Fruit fly (Drosophila melanogaster) whole organism, wandering third instar larva: ENCODE measurements around the gene CCT2.
"Not testable (repeated sequence)": the region's sequence is repeated elsewhere in the genome, so short reads cannot be mapped to it uniquely, and the experiment has no call there.

Experiments used
- Abd-B ChIP-seq: fragments of >200 bp; optimal IDR thresholded peaks from 2 replicates; lab custom pipeline; 2017; ENCODE audit warnings: missing biosample characterization, missing genetic modification characterization
- CG32264 ChIP-seq: fragments of 200-800 bp; sonication (Bioruptor generic); optimal IDR thresholded peaks from 2 replicates; lab custom pipeline; 2016; ENCODE audit warnings: missing biosample characterization, missing genetic modification characterization
- CG9705 ChIP-seq: fragments of 200-800 bp; sonication (Bioruptor generic); optimal IDR thresholded peaks from 2 replicates; lab custom pipeline; 2018; ENCODE audit warnings: missing biosample characterization, mild to moderate bottlenecking, missing genetic modification characterization
- CrebA ChIP-seq: fragments of 200-800 bp; sonication (Bioruptor generic); optimal IDR thresholded peaks from 2 replicates; lab custom pipeline; 2016; ENCODE audit warnings: missing biosample characterization, mild to moderate bottlenecking, missing genetic modification characterization, borderline replicate concordance
- Dfd ChIP-seq: fragments of >200 bp; optimal IDR thresholded peaks from 2 replicates; lab custom pipeline; 2017; ENCODE audit warnings: missing biosample characterization, missing genetic modification characterization
- Dif ChIP-seq: fragments of 200-275, 200-300 bp; sonication (Bioruptor generic); optimal IDR thresholded peaks from 2 replicates; lab custom pipeline; 2018; ENCODE audit warnings: missing biosample characterization, missing genetic modification characterization; ENCODE audit not compliant: partially characterized antibody
- GATAd ChIP-seq: sonication (Bioruptor generic); optimal IDR thresholded peaks from 2 replicates; lab custom pipeline; 2016; ENCODE audit warnings: missing biosample characterization, missing genetic modification characterization
- HLH106 ChIP-seq: fragments of 200-800 bp; optimal IDR thresholded peaks from 3 replicates; lab custom pipeline; 2019; ENCODE audit warnings: missing biosample characterization, mild to moderate bottlenecking, missing genetic modification characterization, moderate library complexity
- Hnf4 ChIP-seq: fragments of 200-800 bp; sonication (Bioruptor generic); optimal IDR thresholded peaks from 2 replicates; lab custom pipeline; 2016; ENCODE audit warnings: missing biosample characterization, mild to moderate bottlenecking, missing genetic modification characterization
- Hr78 ChIP-seq: fragments of >200 bp; optimal IDR thresholded peaks from 2 replicates; lab custom pipeline; 2017; ENCODE audit warnings: missing biosample characterization, missing genetic modification characterization
- Hr83 ChIP-seq: fragments of 200-300 bp; sonication (Bioruptor generic); optimal IDR thresholded peaks from 2 replicates; lab custom pipeline; 2016; ENCODE audit warnings: missing biosample characterization, mild to moderate bottlenecking, missing genetic modification characterization, moderate library complexity; ENCODE audit not compliant: poor library complexity, severe bottlenecking
- Jra ChIP-seq: sonication (Bioruptor generic); optimal IDR thresholded peaks from 2 replicates; lab custom pipeline; 2016; ENCODE audit warnings: missing biosample characterization, missing genetic modification characterization
- Mio ChIP-seq: sonication (Bioruptor generic); optimal IDR thresholded peaks from 2 replicates; lab custom pipeline; 2016; ENCODE audit warnings: missing biosample characterization, missing genetic modification characterization
- Myc ChIP-seq: fragments of >200 bp; optimal IDR thresholded peaks from 2 replicates; lab custom pipeline; 2017
- N ChIP-seq: fragments of >200 bp; optimal IDR thresholded peaks from 2 replicates; lab custom pipeline; 2018; ENCODE audit warnings: missing biosample characterization, missing external identifiers, missing genetic modification characterization
- OdsH ChIP-seq: fragments of 200-800 bp; sonication (Bioruptor generic); optimal IDR thresholded peaks from 2 replicates; lab custom pipeline; 2016; ENCODE audit warnings: missing biosample characterization, mild to moderate bottlenecking, missing genetic modification characterization
- Rel ChIP-seq, 2 experiments: fragments of 200-800 bp; sonication (Bioruptor generic) in 1 of 2; optimal IDR thresholded peaks; 2 replicates in 1 of 2; 3 replicates in 1 of 2; lab custom pipeline; 2016 to 2019; ENCODE audit warnings: mild to moderate bottlenecking in 2 of 2, missing biosample characterization in 2 of 2, missing genetic modification characterization in 2 of 2, moderate library complexity in 1 of 2
- Sp1 ChIP-seq: fragments of 200-800 bp; sonication (Bioruptor generic); optimal IDR thresholded peaks from 3 replicates; lab custom pipeline; 2019; ENCODE audit warnings: missing biosample characterization, mild to moderate bottlenecking, missing genetic modification characterization, moderate library complexity
- Vsx2 ChIP-seq: fragments of 200-300, 225-300 bp; sonication (Bioruptor generic); optimal IDR thresholded peaks from 2 replicates; lab custom pipeline; 2018; ENCODE audit warnings: missing biosample characterization, missing genetic modification characterization; ENCODE audit not compliant: partially characterized antibody
- br ChIP-seq: fragments of 200-800 bp; sonication (Bioruptor generic); optimal IDR thresholded peaks from 2 replicates; lab custom pipeline; 2016; ENCODE audit warnings: missing biosample characterization, missing genetic modification characterization
- brk ChIP-seq: fragments of 200-800 bp; sonication (Bioruptor generic); optimal IDR thresholded peaks from 2 replicates; lab custom pipeline; 2016; ENCODE audit warnings: missing biosample characterization, mild to moderate bottlenecking, missing genetic modification characterization
- dl ChIP-seq, 2 experiments: fragments of 175-275, 200-275 bp in 1 of 2; fragments of 200-275 bp in 1 of 2; sonication (Bioruptor generic); optimal IDR thresholded peaks; lab custom pipeline; 2018; ENCODE audit warnings: mild to moderate bottlenecking in 2 of 2, missing biosample characterization in 2 of 2, missing genetic modification characterization in 2 of 2, moderate library complexity in 2 of 2; ENCODE audit not compliant: partially characterized antibody in 2 of 2, insufficient read depth in 1 of 2
- dmrt93B ChIP-seq: fragments of 200-800 bp; sonication (Bioruptor generic); optimal IDR thresholded peaks from 2 replicates; lab custom pipeline; 2018; ENCODE audit warnings: missing biosample characterization, mild to moderate bottlenecking, missing genetic modification characterization
- dsf ChIP-seq: sonication (Bioruptor generic); optimal IDR thresholded peaks from 2 replicates; lab custom pipeline; 2016; ENCODE audit warnings: missing biosample characterization, missing genetic modification characterization, borderline replicate concordance
- ey ChIP-seq: fragments of 200-800 bp; sonication (Bioruptor generic); optimal IDR thresholded peaks from 2 replicates; lab custom pipeline; 2016; ENCODE audit warnings: missing biosample characterization, missing genetic modification characterization
- foxo ChIP-seq, 2 experiments: fragments of 200-800 bp; sonication (Bioruptor generic); optimal IDR thresholded peaks; 2 replicates in 1 of 2; 3 replicates in 1 of 2; lab custom pipeline; 2016 to 2017; ENCODE audit warnings: missing biosample characterization in 2 of 2, missing genetic modification characterization in 2 of 2
- fru ChIP-seq: fragments of 200-800 bp; sonication (Bioruptor generic); optimal IDR thresholded peaks from 3 replicates; lab custom pipeline; 2016; ENCODE audit warnings: missing biosample characterization, mild to moderate bottlenecking, missing genetic modification characterization
- h ChIP-seq: fragments of 200-800 bp; sonication (Bioruptor generic); optimal IDR thresholded peaks from 3 replicates; lab custom pipeline; 2016; ENCODE audit warnings: missing biosample characterization, mild to moderate bottlenecking, missing genetic modification characterization
- jim ChIP-seq: fragments of 175-275, 200-325 bp; sonication (Bioruptor generic); optimal IDR thresholded peaks from 2 replicates; lab custom pipeline; 2016; ENCODE audit warnings: missing biosample characterization, mild to moderate bottlenecking, missing genetic modification characterization
- lola ChIP-seq: fragments of >200 bp; optimal IDR thresholded peaks from 2 replicates; lab custom pipeline; 2017; ENCODE audit warnings: missing biosample characterization, missing genetic modification characterization
- pan ChIP-seq: fragments of >200 bp; optimal IDR thresholded peaks from 2 replicates; lab custom pipeline; 2017
- psq ChIP-seq: fragments of 200-800 bp; sonication (Bioruptor generic); optimal IDR thresholded peaks from 3 replicates; lab custom pipeline; 2017; ENCODE audit warnings: missing biosample characterization, mild to moderate bottlenecking, missing genetic modification characterization, moderate library complexity
- rgr ChIP-seq: fragments of 200-800 bp; sonication (Bioruptor generic); optimal IDR thresholded peaks from 3 replicates; lab custom pipeline; 2016; ENCODE audit warnings: missing biosample characterization, mild to moderate bottlenecking, missing genetic modification characterization
- sage ChIP-seq: fragments of 200-800 bp; sonication (Bioruptor generic); optimal IDR thresholded peaks from 2 replicates; lab custom pipeline; 2016; ENCODE audit warnings: missing biosample characterization, mild to moderate bottlenecking, missing genetic modification characterization
- sv ChIP-seq: fragments of 200-800 bp; sonication (Bioruptor generic); optimal IDR thresholded peaks from 3 replicates; lab custom pipeline; 2016; ENCODE audit warnings: missing biosample characterization, missing genetic modification characterization
- tai ChIP-seq: sonication (Bioruptor generic); optimal IDR thresholded peaks from 2 replicates; lab custom pipeline; 2016; ENCODE audit warnings: missing biosample characterization, missing genetic modification characterization
- usp ChIP-seq: fragments of >200 bp; optimal IDR thresholded peaks from 2 replicates; lab custom pipeline; 2017; ENCODE audit warnings: missing biosample characterization, missing genetic modification characterization
- woc ChIP-seq: sonication (Bioruptor generic); optimal IDR thresholded peaks from 2 replicates; lab custom pipeline; 2016; ENCODE audit warnings: missing biosample characterization, mild to moderate bottlenecking, missing genetic modification characterization

Gene CCT2

DNA sequence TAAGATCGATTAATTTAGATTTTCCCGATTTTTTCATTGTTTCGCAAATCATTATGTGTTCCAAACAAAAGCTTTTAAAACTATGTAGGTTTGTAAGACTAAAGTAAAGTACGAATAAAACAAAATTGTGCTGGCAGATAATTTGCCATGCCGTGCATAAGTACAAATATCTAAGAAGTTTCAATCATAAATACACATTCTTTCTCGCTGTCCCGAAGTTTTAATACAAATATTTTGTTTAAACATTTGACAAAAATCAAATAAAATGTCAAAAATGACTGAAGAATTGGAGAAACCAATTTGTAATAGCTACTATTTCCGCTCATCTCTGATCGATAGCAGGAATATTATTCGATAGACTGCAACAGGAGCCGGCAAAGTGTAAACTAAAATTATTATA lies 6.7 kb upstream of the CCT2 start, which contains the start of gene APC4:
APC4 (plus strand) TSS at position 332 of the 400 bp plus-strand sequence.
- TF ChIP-seq woc (GFP tag; lab: Kevin White, UChicago) (peak; percentile 82), CG32264 (no peak), Abd-B (GFP tag; lab: Kevin White, UChicago) (no peak), lola (GFP tag; lab: Kevin White, UChicago) (no peak), Dfd (GFP tag; lab: Kevin White, UChicago) (no peak), dmrt93B (no peak), Hr83 (GFP tag; lab: Kevin White, UChicago) (no peak), br (GFP tag; lab: Kevin White, UChicago) (no peak), usp (GFP tag; lab: Kevin White, UChicago) (no peak), N (no peak), Myc (lab: Kevin White, UChicago) (peak; percentile 96), OdsH (no peak), Dif (no peak), GATAd (no peak), foxo (GFP tag; optimal IDR thresholded peaks at IDR 0.05; lab: Kevin White, UChicago) (peak in 1 of 2 experiments; percentile 40), tai (GFP tag; lab: Kevin White, UChicago) (no peak), Jra (no peak), Rel (GFP tag; optimal IDR thresholded peaks at IDR 0.05; lab: Kevin White, UChicago) (no peak), Rel (tag; optimal IDR thresholded peaks at IDR 0.05; lab: Kevin White, UChicago) (no peak), Vsx2 (GFP tag; lab: Kevin White, UChicago) (no peak), Mio (GFP tag; lab: Kevin White, UChicago) (no peak), Hr78 (GFP tag; lab: Kevin White, UChicago) (no peak), fru (GFP tag; lab: Kevin White, UChicago) (peak; percentile 58), dl (GFP tag; optimal IDR thresholded peaks at IDR 0.05; lab: Kevin White, UChicago; ENCODE audit: insufficient read depth in 1 of 2, partially characterized antibody in 2 of 2) (no peak), ey (GFP tag; lab: Kevin White, UChicago) (peak; percentile 41), CG9705 (GFP tag; lab: Kevin White, UChicago) (peak; percentile 29), HLH106 (tag; lab: Kevin White, UChicago) (peak; percentile 52), rgr (peak; percentile 32), dsf (GFP tag; lab: Kevin White, UChicago) (no peak), CrebA (GFP tag; lab: Kevin White, UChicago) (no peak), pan (no peak), h (peak; percentile 28), psq (GFP tag; lab: Kevin White, UChicago) (peak; percentile 25), brk (GFP tag; lab: Kevin White, UChicago) (no peak), Hnf4 (GFP tag; lab: Kevin White, UChicago) (no peak), sage (no peak), Sp1 (GFP tag; lab: Kevin White, UChicago) (peak; percentile 55), sv (no peak), jim (GFP tag; lab: Kevin White, UChicago) (no peak)

DNA sequence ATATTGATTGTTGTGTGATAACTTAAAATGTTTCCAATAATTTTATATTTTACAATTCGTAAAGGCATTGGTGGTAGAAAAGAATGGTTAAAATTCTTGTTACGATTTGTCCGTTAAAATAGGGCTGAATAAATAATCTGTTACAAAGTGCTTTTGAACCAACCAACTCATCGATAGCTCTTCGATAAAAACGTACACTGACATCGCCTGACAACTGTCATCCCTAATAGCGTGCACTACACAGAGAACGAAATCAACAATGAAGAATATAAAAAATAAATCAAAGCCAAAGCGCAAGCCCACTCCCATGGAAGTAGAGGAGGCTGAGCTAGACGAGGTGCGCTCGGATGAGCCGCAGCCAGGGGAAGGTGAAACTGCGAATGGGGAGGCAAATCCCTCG lies 3.6 kb upstream of the CCT2 start, which contains the start of gene CG32708:
CG32708 (plus strand) TSS at position 207 of the 400 bp plus-strand sequence.
- TF ChIP-seq HLH106 (tag; lab: Kevin White, UChicago) (peak; percentile 2), GATAd (no peak)
- TF ChIP-seq, all 38 proteins: peak for 1

DNA sequence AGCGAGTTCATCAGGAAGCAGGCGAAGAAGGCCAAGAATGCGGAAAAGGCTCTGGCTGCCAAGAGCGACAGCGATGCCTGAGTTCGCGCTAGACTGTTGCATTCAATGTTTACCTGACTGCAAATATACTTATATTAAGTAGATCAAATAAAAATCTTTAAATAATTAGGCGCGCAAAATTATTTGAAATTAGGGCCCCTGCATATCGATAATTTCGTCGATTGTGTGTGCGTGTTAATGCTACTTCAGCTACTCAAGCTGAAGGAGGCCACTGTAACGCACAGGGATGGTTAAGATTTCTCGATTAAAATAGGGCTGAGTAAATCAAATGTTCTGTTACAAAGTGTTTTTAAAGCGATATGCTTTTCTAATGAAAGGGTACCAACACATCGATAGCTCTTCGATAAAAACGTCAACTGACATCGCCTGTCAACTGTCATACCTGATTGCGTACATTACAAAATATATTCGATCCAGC lies 2.6 kb upstream of the CCT2 start, which contains the start of gene CG32706:
CG32706 (plus strand) TSS at position 428 of the 478 bp plus-strand sequence.
- TF ChIP-seq Dif; Jra; ey (GFP tag; lab: Kevin White, UChicago): not testable (repeated sequence)
